Fruit fly (Drosophila melanogaster) whole organism, embryonic: ENCODE results near the gene Pdhb.
A peak's percentile ranks its signal among the peaks of the same experiment; 100 is the strongest.

Source experiments
- ATbp ChIP-seq: fragments of 200-800 bp; sonication (Bioruptor generic); optimal IDR thresholded peaks from 2 replicates; lab custom pipeline; 2017; ENCODE audit warnings: missing biosample characterization, mild to moderate bottlenecking, missing genetic modification characterization, missing genetic modification reagents
- B-H2 ChIP-seq: fragments of 200-800 bp; sonication (Bioruptor generic); optimal IDR thresholded peaks from 2 replicates; lab custom pipeline; 2018; ENCODE audit warnings: missing biosample characterization, mild to moderate bottlenecking, missing genetic modification characterization
- CG1024 ChIP-seq: fragments of 200-800 bp; sonication (Bioruptor generic); IDR thresholded peaks from 2 replicates; pipeline ENCODE4 v1.3.6; 2022; ENCODE audit warnings: missing biosample characterization, missing genetic modification characterization
- CG10321 ChIP-seq: fragments of 200-800 bp; sonication (Bioruptor generic); IDR thresholded peaks from 2 replicates; pipeline ENCODE4 v1.3.6; 2022; ENCODE audit warnings: missing biosample characterization, missing genetic modification characterization
- CG10959 ChIP-seq: fragments of 200-800 bp; sonication (Bioruptor generic); IDR thresholded peaks from 2 replicates; pipeline ENCODE4 v1.3.6; 2022; ENCODE audit warnings: missing biosample characterization, missing genetic modification characterization
- CG12299 ChIP-seq: fragments of 200-800 bp; sonication (Bioruptor generic); optimal IDR thresholded peaks from 2 replicates; lab custom pipeline; 2018; ENCODE audit warnings: missing biosample characterization, mild to moderate bottlenecking, missing genetic modification characterization
- CG12942 ChIP-seq: fragments of 200-800 bp; sonication (Bioruptor generic); optimal IDR thresholded peaks from 3 replicates; lab custom pipeline; 2016; ENCODE audit warnings: missing biosample characterization, missing genetic modification characterization
- CG13296 ChIP-seq: fragments of 200-800 bp; sonication (Bioruptor generic); optimal IDR thresholded peaks from 3 replicates; lab custom pipeline; 2018; ENCODE audit warnings: missing biosample characterization, mild to moderate bottlenecking, missing genetic modification characterization
- CG15514 ChIP-seq: fragments of 200-800 bp; sonication (Bioruptor generic); optimal IDR thresholded peaks from 3 replicates; lab custom pipeline; 2017; ENCODE audit warnings: missing biosample characterization, missing genetic modification characterization, mild to moderate bottlenecking, moderate library complexity, missing genetic modification reagents
- CG17359 ChIP-seq: fragments of 200-800 bp; sonication (Bioruptor generic); optimal IDR thresholded peaks from 3 replicates; lab custom pipeline; 2018; ENCODE audit warnings: missing biosample characterization, mild to moderate bottlenecking, missing genetic modification characterization, moderate library complexity
- CG17385 ChIP-seq: fragments of 200-800 bp; sonication (Bioruptor generic); optimal IDR thresholded peaks from 3 replicates; lab custom pipeline; 2018; ENCODE audit warnings: missing biosample characterization, mild to moderate bottlenecking, missing genetic modification characterization
- CG2116 ChIP-seq: fragments of 200-800 bp; sonication (Bioruptor generic); optimal IDR thresholded peaks from 3 replicates; lab custom pipeline; 2018; ENCODE audit warnings: missing biosample characterization, mild to moderate bottlenecking, missing genetic modification characterization
- CG2199 ChIP-seq: fragments of 200-800 bp; sonication (Bioruptor generic); IDR thresholded peaks from 3 replicates; pipeline ENCODE4 v1.3.6; 2022; ENCODE audit warnings: missing biosample characterization, missing genetic modification characterization
- CG31224 ChIP-seq: fragments of 200-800 bp; sonication (Bioruptor generic); IDR thresholded peaks from 2 replicates; pipeline ENCODE4 v1.3.6; 2022; ENCODE audit warnings: missing biosample characterization, missing genetic modification characterization
- CG4854 ChIP-seq: fragments of 200-800 bp; sonication (Bioruptor generic); optimal IDR thresholded peaks from 2 replicates; lab custom pipeline; 2016; ENCODE audit warnings: missing biosample characterization, missing genetic modification characterization, inconsistent platforms
- CG7745 ChIP-seq: fragments of 200-800 bp; sonication (Bioruptor generic); optimal IDR thresholded peaks from 2 replicates; lab custom pipeline; 2018; ENCODE audit warnings: missing biosample characterization, mild to moderate bottlenecking, missing genetic modification characterization, moderate library complexity
- CG7987 ChIP-seq: fragments of 200-800 bp; sonication (Bioruptor generic); optimal IDR thresholded peaks from 2 replicates; lab custom pipeline; 2018; ENCODE audit warnings: missing biosample characterization, mild to moderate bottlenecking, missing genetic modification characterization, moderate library complexity
- CG9437 ChIP-seq: fragments of 200-800 bp; sonication (Bioruptor generic); optimal IDR thresholded peaks from 2 replicates; lab custom pipeline; 2018; ENCODE audit warnings: missing biosample characterization, mild to moderate bottlenecking, missing genetic modification characterization
- CG9797 ChIP-seq: fragments of 200-800 bp; sonication (Bioruptor generic); optimal IDR thresholded peaks from 3 replicates; lab custom pipeline; 2018; ENCODE audit warnings: missing biosample characterization, mild to moderate bottlenecking, missing genetic modification characterization
- CoRest ChIP-seq: fragments of 200-800 bp; sonication (Bioruptor generic); optimal IDR thresholded peaks from 3 replicates; lab custom pipeline; 2018; ENCODE audit warnings: missing biosample characterization, mild to moderate bottlenecking, missing genetic modification characterization, moderate library complexity
- Hmr ChIP-seq: fragments of 200-800 bp; sonication (Bioruptor generic); optimal IDR thresholded peaks from 3 replicates; lab custom pipeline; 2017; ENCODE audit warnings: mild to moderate bottlenecking, missing biosample characterization, missing genetic modification reagents, missing genetic modification characterization
- MBD-R2 ChIP-seq: fragments of 200-800 bp; sonication (Bioruptor generic); IDR thresholded peaks from 2 replicates; pipeline ENCODE4 v1.3.6; 2022; ENCODE audit warnings: missing biosample characterization, missing genetic modification characterization
- MESR4 ChIP-seq: fragments of 200-800 bp; sonication (Bioruptor generic); optimal IDR thresholded peaks from 2 replicates; lab custom pipeline; 2018; ENCODE audit warnings: missing biosample characterization, mild to moderate bottlenecking, missing genetic modification characterization, moderate library complexity
- MTF-1 ChIP-seq: fragments of 200-800 bp; sonication (Bioruptor generic); optimal IDR thresholded peaks from 2 replicates; lab custom pipeline; 2018; ENCODE audit warnings: missing biosample characterization, mild to moderate bottlenecking, missing genetic modification characterization, borderline replicate concordance
- Meics ChIP-seq: fragments of 200-800 bp; sonication (Bioruptor generic); optimal IDR thresholded peaks from 2 replicates; lab custom pipeline; 2017; ENCODE audit warnings: missing biosample characterization, mild to moderate bottlenecking, missing genetic modification characterization
- Myb ChIP-seq: fragments of 200-800 bp; sonication (Bioruptor generic); optimal IDR thresholded peaks from 2 replicates; lab custom pipeline; 2016; ENCODE audit warnings: missing biosample characterization, missing genetic modification characterization
- ase ChIP-seq: fragments of 200-800 bp; sonication (Bioruptor generic); IDR thresholded peaks from 3 replicates; pipeline ENCODE4 v1.3.6; 2022; ENCODE audit warnings: missing biosample characterization, missing genetic modification characterization
- bcd ChIP-seq: fragments of 200-800 bp; sonication (Bioruptor generic); optimal IDR thresholded peaks from 2 replicates; lab custom pipeline; 2017; ENCODE audit warnings: missing biosample characterization, mild to moderate bottlenecking, missing genetic modification characterization
- bsh ChIP-seq, 2 experiments: fragments of 200-800 bp; sonication (Bioruptor generic); optimal IDR thresholded peaks; 2 replicates each; lab custom pipeline; 2017 to 2018; ENCODE audit warnings: mild to moderate bottlenecking in 2 of 2, missing biosample characterization in 2 of 2, missing genetic modification characterization in 2 of 2, moderate library complexity in 1 of 2
- caup ChIP-seq: fragments of 200-800 bp; sonication (Bioruptor generic); optimal IDR thresholded peaks from 3 replicates; lab custom pipeline; 2017; ENCODE audit warnings: missing biosample characterization, mild to moderate bottlenecking, missing genetic modification characterization, moderate library complexity; ENCODE audit not compliant: severe bottlenecking
- ci ChIP-seq: fragments of 200-800 bp; sonication (Bioruptor generic); IDR thresholded peaks from 3 replicates; pipeline ENCODE4 v1.3.6; 2022; ENCODE audit warnings: missing biosample characterization, missing genetic modification characterization
- emc ChIP-seq: fragments of 200-800 bp; sonication (Bioruptor generic); optimal IDR thresholded peaks from 2 replicates; lab custom pipeline; 2016; ENCODE audit warnings: missing biosample characterization, missing genetic modification characterization
- exex ChIP-seq: fragments of 200-800 bp; sonication (Bioruptor generic); optimal IDR thresholded peaks from 4 replicates; lab custom pipeline; 2018; ENCODE audit warnings: missing biosample characterization, mild to moderate bottlenecking, missing genetic modification characterization, moderate library complexity
- fd64A ChIP-seq: fragments of 200-800 bp; sonication (Bioruptor generic); optimal IDR thresholded peaks from 3 replicates; lab custom pipeline; 2018; ENCODE audit warnings: missing biosample characterization, mild to moderate bottlenecking, missing genetic modification characterization
- jumu ChIP-seq: fragments of 200-800 bp; sonication (Bioruptor generic); optimal IDR thresholded peaks from 3 replicates; lab custom pipeline; 2016; ENCODE audit warnings: missing biosample characterization, missing genetic modification characterization
- lab ChIP-seq: fragments of 200-800 bp; sonication (Bioruptor generic); optimal IDR thresholded peaks from 3 replicates; lab custom pipeline; 2017; ENCODE audit warnings: missing biosample characterization, missing genetic modification characterization, mild to moderate bottlenecking, moderate library complexity, missing genetic modification reagents
- nerfin-1 ChIP-seq: fragments of 200-800 bp; sonication (Bioruptor generic); optimal IDR thresholded peaks from 3 replicates; lab custom pipeline; 2019; ENCODE audit warnings: missing biosample characterization, mild to moderate bottlenecking, missing genetic modification characterization, moderate library complexity
- oc ChIP-seq: fragments of 200-800 bp; sonication (Bioruptor generic); optimal IDR thresholded peaks from 2 replicates; lab custom pipeline; 2018; ENCODE audit warnings: missing biosample characterization, mild to moderate bottlenecking, missing genetic modification characterization, moderate library complexity
- pfk ChIP-seq: fragments of 200-800 bp; sonication (Bioruptor generic); optimal IDR thresholded peaks from 2 replicates; lab custom pipeline; 2018; ENCODE audit warnings: missing biosample characterization, mild to moderate bottlenecking, missing genetic modification characterization, moderate library complexity
- phol ChIP-seq: fragments of 200-800 bp; sonication (Bioruptor generic); optimal IDR thresholded peaks from 3 replicates; lab custom pipeline; 2018; ENCODE audit warnings: missing biosample characterization, mild to moderate bottlenecking, missing genetic modification characterization, moderate library complexity
- pnt ChIP-seq: fragments of 200-800 bp; sonication (Bioruptor generic); optimal IDR thresholded peaks from 3 replicates; lab custom pipeline; 2016; ENCODE audit warnings: missing biosample characterization, missing genetic modification characterization
- pum ChIP-seq: fragments of 200-800 bp; sonication (Bioruptor generic); optimal IDR thresholded peaks from 2 replicates; lab custom pipeline; 2016; ENCODE audit warnings: missing biosample characterization, missing genetic modification characterization
- repo ChIP-seq: fragments of 200-800 bp; sonication (Bioruptor generic); optimal IDR thresholded peaks from 2 replicates; lab custom pipeline; 2016; ENCODE audit warnings: missing biosample characterization, missing genetic modification characterization
- sens ChIP-seq: fragments of 200-800 bp; sonication (Bioruptor generic); peaks from one replicate; lab custom pipeline; 2016; ENCODE audit warnings: missing biosample characterization, missing genetic modification characterization
- slou ChIP-seq: fragments of 200-800 bp; sonication (Bioruptor generic); optimal IDR thresholded peaks from 3 replicates; lab custom pipeline; 2016; ENCODE audit warnings: missing biosample characterization, missing genetic modification characterization
- unpg ChIP-seq: fragments of 200-800 bp; sonication (Bioruptor generic); optimal IDR thresholded peaks from 3 replicates; lab custom pipeline; 2018; ENCODE audit warnings: missing biosample characterization, mild to moderate bottlenecking, missing genetic modification characterization, moderate library complexity
- wdn ChIP-seq: fragments of 200-800 bp; sonication (Bioruptor generic); IDR thresholded peaks from 2 replicates; pipeline ENCODE4 v1.3.6; 2022; ENCODE audit warnings: missing biosample characterization, missing genetic modification characterization
- wek ChIP-seq: fragments of 200-800 bp; sonication (Bioruptor generic); optimal IDR thresholded peaks from 3 replicates; lab custom pipeline; 2018; ENCODE audit warnings: missing biosample characterization, mild to moderate bottlenecking, missing genetic modification characterization, moderate library complexity
- zen2 ChIP-seq: fragments of 200-800 bp; sonication (Bioruptor generic); IDR thresholded peaks from 3 replicates; pipeline ENCODE4 v1.3.6; 2022; ENCODE audit warnings: missing biosample characterization, missing genetic modification characterization; ENCODE audit not compliant: partially characterized antibody

Gene Pdhb

dm6 chr3R:29130902-29131621 is 18.2 kb downstream of the Pdhb start, which contains the start of the genes dgt6 and Vha100-1 (continued):
- no peak for TF ChIP-seq CG4854 (GFP tag; lab: Kevin White, UChicago)
- TF ChIP-seq CG31224 (GFP tag; lab: Robert Waterston, UW), result no peak
- TF ChIP-seq Meics (GFP tag; lab: Kevin White, UChicago), result peak; percentile 1
- no peak for TF ChIP-seq pnt
- TF ChIP-seq CG1024, result no peak
- no peak for TF ChIP-seq pfk
- no peak for TF ChIP-seq ci (GFP tag; lab: Robert Waterston, UW)
- TF ChIP-seq CG9797 (GFP tag; lab: Kevin White, UChicago), result peak; percentile 83
- no peak for TF ChIP-seq bsh (GFP tag; optimal IDR thresholded peaks at IDR 0.05; lab: Kevin White, UChicago)
- TF ChIP-seq Hmr, result no peak
- no peak for TF ChIP-seq repo (GFP tag; lab: Kevin White, UChicago)
- TF ChIP-seq CoRest (tag; lab: Kevin White, UChicago), result no peak
- TF ChIP-seq B-H2 (GFP tag; lab: Kevin White, UChicago), result no peak
- TF ChIP-seq MTF-1 (GFP tag; lab: Kevin White, UChicago), result no peak
- TF ChIP-seq CG17359 (tag; lab: Kevin White, UChicago), result no peak
- no peak for TF ChIP-seq fd64A (GFP tag; lab: Kevin White, UChicago)
- no peak for TF ChIP-seq wek (GFP tag; lab: Kevin White, UChicago)
- peak; percentile 15 for TF ChIP-seq CG12299 (tag; lab: Kevin White, UChicago)
- TF ChIP-seq ase (GFP tag; lab: Robert Waterston, UW), result no peak
- peak; percentile 26 for TF ChIP-seq lab (GFP tag; lab: Kevin White, UChicago)
- TF ChIP-seq MBD-R2, result peak; percentile 65
- no peak for TF ChIP-seq jumu (GFP tag; lab: Kevin White, UChicago)
- TF ChIP-seq oc (tag; lab: Kevin White, UChicago), result no peak
- peak; percentile 4 for TF ChIP-seq exex (tag; lab: Kevin White, UChicago)
- TF ChIP-seq CG10959 (GFP tag; lab: Robert Waterston, UW), result no peak
- no peak for TF ChIP-seq slou
- TF ChIP-seq CG10321 (GFP tag; lab: Robert Waterston, UW), result no peak
- TF ChIP-seq unpg (GFP tag; lab: Kevin White, UChicago), result no peak
- no peak for TF ChIP-seq wdn (GFP tag; lab: Robert Waterston, UW)
- no peak for TF ChIP-seq CG2199 (GFP tag; lab: Robert Waterston, UW)
- TF ChIP-seq CG2116 (GFP tag; lab: Kevin White, UChicago), result peak; percentile 57
- no peak for TF ChIP-seq CG12942
- no peak for TF ChIP-seq CG7745 (tag; lab: Kevin White, UChicago)
- no peak for TF ChIP-seq emc (GFP tag; lab: Kevin White, UChicago)
- TF ChIP-seq bcd (GFP tag; lab: Kevin White, UChicago), result no peak

- peak; percentile 82 for TF ChIP-seq MBD-R2
- TF ChIP-seq wek (GFP tag; lab: Kevin White, UChicago), result peak; percentile 43
- peak; percentile 95 for TF ChIP-seq CG17385 (GFP tag; lab: Kevin White, UChicago)
- peak; percentile 12 for TF ChIP-seq nerfin-1 (tag; lab: Kevin White, UChicago)
- peak; percentile 24 for TF ChIP-seq MESR4 (GFP tag; lab: Kevin White, UChicago)
- peak; percentile 7 for TF ChIP-seq phol
- TF ChIP-seq CG15514 (GFP tag; lab: Kevin White, UChicago), result peak; percentile 4
- TF ChIP-seq zen2 (GFP tag; lab: Robert Waterston, UW), result no peak; the same call in 2 of the 3 replicates
- TF ChIP-seq caup (GFP tag; lab: Kevin White, UChicago), result no peak
- TF ChIP-seq ATbp (GFP tag; lab: Kevin White, UChicago), result peak; percentile 49
- peak; percentile 15 for TF ChIP-seq CG7987 (GFP tag; lab: Kevin White, UChicago)
- TF ChIP-seq pum (GFP tag; lab: Kevin White, UChicago), result no peak
- peak; percentile 39 for TF ChIP-seq sens (GFP tag; lab: Kevin White, UChicago)
- TF ChIP-seq CG13296 (GFP tag; lab: Kevin White, UChicago), result peak; percentile 23
- peak; percentile 46 for TF ChIP-seq CG9437 (GFP tag; lab: Kevin White, UChicago)
- TF ChIP-seq Myb, result peak; percentile 92
- 0 out of 3 replicates have a peak, but pooled peaks have one; percentile 8 for TF ChIP-seq CG2199 (GFP tag; lab: Robert Waterston, UW)
Measured at dm6 chr3R:29138407-29138806, 25.5 kb downstream of the Pdhb start, which contains the start of the genes Alg13 and superdeath. Alg13 (minus strand) TSS chr3R:29138573. superdeath (plus strand) TSS chr3R:29138662.
